Fruit fly (Drosophila melanogaster): Measurements from ENCODE around the gene NLaz.

The NLaz gene

DNA sequence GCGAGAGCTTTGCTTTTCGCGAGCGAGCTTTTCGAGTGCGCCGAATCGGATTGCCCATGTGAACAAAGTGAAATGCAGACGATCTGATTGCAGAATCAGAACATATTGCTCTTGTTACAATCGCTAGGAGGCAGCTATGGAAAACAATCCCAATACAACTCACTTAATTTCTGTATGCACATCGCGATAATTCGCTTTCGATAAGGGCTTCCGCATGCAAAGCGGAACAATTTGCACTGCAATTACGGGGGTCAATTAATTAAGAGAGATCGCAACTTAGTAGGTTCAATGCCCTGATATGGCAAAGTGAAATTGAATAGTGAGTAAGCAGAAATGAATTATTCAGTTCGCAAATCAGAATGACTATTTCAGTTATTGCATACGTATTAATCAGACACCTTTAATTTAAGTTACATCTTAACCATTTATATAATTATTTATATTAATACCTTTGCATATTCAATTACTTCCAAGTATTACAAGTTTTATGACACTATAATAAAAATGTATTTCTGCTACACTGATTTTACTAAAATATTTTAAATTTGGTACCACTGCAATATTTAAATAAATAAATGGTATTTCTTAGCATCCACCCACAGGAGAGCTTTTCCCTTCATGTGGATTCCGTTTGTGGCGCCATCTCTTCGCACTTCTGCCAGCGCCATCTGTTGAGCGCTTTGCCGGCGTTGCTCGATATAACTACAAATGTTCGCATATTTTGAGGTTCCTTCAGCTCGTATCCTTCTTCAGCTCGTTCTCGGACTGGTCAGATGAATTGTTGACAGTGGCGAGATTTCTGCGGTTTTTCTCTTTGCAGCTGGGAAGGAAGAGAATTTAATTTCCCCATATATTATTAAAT is at the start of gene NLaz:
NLaz (minus strand) TSS at position 51 of the 862 bp plus-strand sequence.
- TF ChIP-seq Ets98B (GFP tag; IDR thresholded peaks at IDR 0.05) (no peak), CG8301 (tag; optimal IDR thresholded peaks at IDR 0.05) (no peak), EcR (GFP tag; optimal IDR thresholded peaks at IDR 0.05) (peak; percentile 75), CG17806 (tag; optimal IDR thresholded peaks at IDR 0.05) (no peak), CG4496 (GFP tag; IDR thresholded peaks at IDR 0.05) (no peak), Pif1B (GFP tag; optimal IDR thresholded peaks at IDR 0.05) (no peak), CG14655 (GFP tag; optimal IDR thresholded peaks at IDR 0.05) (no peak), CG8159 (tag; optimal IDR thresholded peaks at IDR 0.05) (peak; percentile 0), CG32121 (GFP tag; IDR thresholded peaks at IDR 0.05) (no peak)

DNA sequence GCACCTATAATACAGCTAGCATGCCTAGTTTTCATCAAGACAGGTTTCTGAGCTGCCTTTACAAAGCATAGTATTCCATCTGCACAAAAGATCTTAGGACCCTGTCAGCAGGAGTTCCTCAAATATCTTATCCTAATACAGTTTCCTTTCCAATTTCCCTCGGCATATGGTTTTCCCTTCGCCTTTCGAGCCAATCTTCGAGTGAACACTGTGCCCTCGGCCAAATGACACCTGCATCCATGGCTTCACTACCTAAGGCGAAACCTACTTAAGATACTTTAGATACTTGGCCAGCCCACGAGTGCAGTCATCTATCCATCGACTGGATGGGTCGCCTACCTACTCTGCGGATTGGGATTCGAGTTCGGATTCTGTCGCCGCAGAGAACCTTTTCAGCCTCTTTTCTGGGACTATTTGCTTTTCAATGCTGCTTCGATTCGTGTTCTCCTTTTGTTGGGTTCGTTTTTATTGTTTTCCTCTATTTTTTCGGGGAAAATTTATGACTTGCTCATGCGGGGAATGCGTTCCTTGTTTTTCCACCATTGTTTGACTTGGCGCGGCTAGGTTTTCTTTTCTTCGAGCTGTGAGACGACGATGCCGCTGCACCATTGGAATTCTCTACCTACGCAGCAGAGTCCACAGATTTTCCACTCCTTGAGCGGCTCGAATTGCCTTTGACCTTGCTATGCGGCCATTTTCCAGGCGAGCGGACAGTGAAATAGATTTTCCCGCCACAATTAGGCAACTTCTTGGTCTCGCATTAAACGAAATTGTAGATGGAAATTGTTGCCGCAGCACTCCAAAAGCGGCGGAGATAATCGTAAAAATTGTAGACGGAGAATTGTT is 49.4 kb upstream of the NLaz start:
- TF ChIP-seq fd96Ca (GFP tag; IDR thresholded peaks at IDR 0.05): no peak
- TF ChIP-seq CG4496 (GFP tag; IDR thresholded peaks at IDR 0.05): no peak
- TF ChIP-seq D1 (tag; optimal IDR thresholded peaks at IDR 0.05): no peak
- TF ChIP-seq CG10348 (GFP tag; IDR thresholded peaks at IDR 0.05): no peak
- TF ChIP-seq EcR (GFP tag; optimal IDR thresholded peaks at IDR 0.05): no peak
- no peak for TF ChIP-seq CG9948 (tag; optimal IDR thresholded peaks at IDR 0.05)
- no peak for TF ChIP-seq Pif1A (GFP tag; optimal IDR thresholded peaks at IDR 0.05)
- TF ChIP-seq CG13204 (GFP tag; optimal IDR thresholded peaks at IDR 0.05): no peak
- TF ChIP-seq CG34367 (tag; optimal IDR thresholded peaks at IDR 0.05): no peak
- TF ChIP-seq Pif1B (GFP tag; optimal IDR thresholded peaks at IDR 0.05): no peak
- no peak for TF ChIP-seq rn (GFP tag; IDR thresholded peaks at IDR 0.05)
- no peak for TF ChIP-seq CG12605 (GFP tag; IDR thresholded peaks at IDR 0.05)

- no peak for TF ChIP-seq D1 (tag; optimal IDR thresholded peaks at IDR 0.05)
- TF ChIP-seq CG14655 (GFP tag; optimal IDR thresholded peaks at IDR 0.05): peak; percentile 55
- TF ChIP-seq CG8159 (tag; optimal IDR thresholded peaks at IDR 0.05): peak; percentile 41
- peak; percentile 61 for TF ChIP-seq CG9948 (tag; optimal IDR thresholded peaks at IDR 0.05)
- TF ChIP-seq fd96Ca (GFP tag; IDR thresholded peaks at IDR 0.05): no peak
- peak; percentile 41 for TF ChIP-seq CG17806 (tag; optimal IDR thresholded peaks at IDR 0.05)
- peak; percentile 50 for TF ChIP-seq Snoo (tag; optimal IDR thresholded peaks at IDR 0.05)
- peak; percentile 63 for TF ChIP-seq Pif1A (GFP tag; optimal IDR thresholded peaks at IDR 0.05)
- TF ChIP-seq CG8301 (tag; optimal IDR thresholded peaks at IDR 0.05): peak; percentile 16
- TF ChIP-seq CG15710 (tag; optimal IDR thresholded peaks at IDR 0.05): peak; percentile 65
- TF ChIP-seq EcR (GFP tag; optimal IDR thresholded peaks at IDR 0.05): no peak
- TF ChIP-seq CG34367 (tag; optimal IDR thresholded peaks at IDR 0.05): peak; percentile 60
Measured at dm6 chr2L:1409695-1410094, 48.1 kb upstream of the NLaz start.

dm6 chr2L:1405573-1405972 is 44.0 kb upstream of the NLaz start:
- TF ChIP-seq Ets98B (GFP tag; IDR thresholded peaks at IDR 0.05): no peak
- TF ChIP-seq rn (GFP tag; IDR thresholded peaks at IDR 0.05): no peak
- TF ChIP-seq CG10348 (GFP tag; IDR thresholded peaks at IDR 0.05): no peak
- TF ChIP-seq CG8301 (tag; optimal IDR thresholded peaks at IDR 0.05): no peak
- peak; percentile 17 for TF ChIP-seq Snoo (tag; optimal IDR thresholded peaks at IDR 0.05)
- peak; percentile 17 for TF ChIP-seq CG17806 (tag; optimal IDR thresholded peaks at IDR 0.05)
- no peak for TF ChIP-seq CG4496 (GFP tag; IDR thresholded peaks at IDR 0.05)
- TF ChIP-seq CG9948 (tag; optimal IDR thresholded peaks at IDR 0.05): peak; percentile 14
- peak; percentile 48 for TF ChIP-seq CG8159 (tag; optimal IDR thresholded peaks at IDR 0.05)
- no peak for TF ChIP-seq CG32121 (GFP tag; IDR thresholded peaks at IDR 0.05)
- peak; percentile 33 for TF ChIP-seq CG15710 (tag; optimal IDR thresholded peaks at IDR 0.05)
- no peak for TF ChIP-seq EcR (GFP tag; optimal IDR thresholded peaks at IDR 0.05)
- TF ChIP-seq CG34367 (tag; optimal IDR thresholded peaks at IDR 0.05): peak; percentile 15

- no peak for TF ChIP-seq CG17806 (tag; optimal IDR thresholded peaks at IDR 0.05)
Measured at dm6 chr2L:1404896-1405453, 43.4 kb upstream of the NLaz start.

- TF ChIP-seq CG17806 (tag; optimal IDR thresholded peaks at IDR 0.05) (peak; percentile 1), CG14655 (GFP tag; optimal IDR thresholded peaks at IDR 0.05) (peak; percentile 26), CG32121 (GFP tag; IDR thresholded peaks at IDR 0.05) (no peak), fd96Ca (GFP tag; IDR thresholded peaks at IDR 0.05) (0 out of 3 replicates have a peak, but pooled peaks have one; percentile 18), CG8159 (tag; optimal IDR thresholded peaks at IDR 0.05) (peak; percentile 4), CG34367 (tag; optimal IDR thresholded peaks at IDR 0.05) (no peak), Snoo (tag; optimal IDR thresholded peaks at IDR 0.05) (no peak)
Measured at dm6 chr2L:1402728-1403127, 41.1 kb upstream of the NLaz start.

Measured in whole organism, pupa.